Fruit fly (Drosophila melanogaster) Kc167 (cell line): ENCODE data around the gene CG14374.

Experiments used
- Myc ChIP-seq: fragments of >200 bp; optimal IDR thresholded peaks from 2 replicates; lab custom pipeline; 2017; ENCODE audit warnings: missing external identifiers
- Sin3A ChIP-seq: fragments of >200 bp; optimal IDR thresholded peaks from 2 replicates; lab custom pipeline; 2018; ENCODE audit warnings: missing external identifiers
- h ChIP-seq: fragments of >200 bp; optimal IDR thresholded peaks from 3 replicates; lab custom pipeline; 2018; ENCODE audit warnings: missing external identifiers
- insv ChIP-seq: fragments of >200 bp; optimal IDR thresholded peaks from 3 replicates; lab custom pipeline; 2018; ENCODE audit warnings: missing external identifiers
- psq ChIP-seq: fragments of >200 bp; optimal IDR thresholded peaks from 2 replicates; lab custom pipeline; 2017; ENCODE audit warnings: missing external identifiers
- ttk ChIP-seq: sonication (Bioruptor generic); optimal IDR thresholded peaks from 2 replicates; lab custom pipeline; 2017; ENCODE audit warnings: missing external identifiers

CG14374 gene

DNA sequence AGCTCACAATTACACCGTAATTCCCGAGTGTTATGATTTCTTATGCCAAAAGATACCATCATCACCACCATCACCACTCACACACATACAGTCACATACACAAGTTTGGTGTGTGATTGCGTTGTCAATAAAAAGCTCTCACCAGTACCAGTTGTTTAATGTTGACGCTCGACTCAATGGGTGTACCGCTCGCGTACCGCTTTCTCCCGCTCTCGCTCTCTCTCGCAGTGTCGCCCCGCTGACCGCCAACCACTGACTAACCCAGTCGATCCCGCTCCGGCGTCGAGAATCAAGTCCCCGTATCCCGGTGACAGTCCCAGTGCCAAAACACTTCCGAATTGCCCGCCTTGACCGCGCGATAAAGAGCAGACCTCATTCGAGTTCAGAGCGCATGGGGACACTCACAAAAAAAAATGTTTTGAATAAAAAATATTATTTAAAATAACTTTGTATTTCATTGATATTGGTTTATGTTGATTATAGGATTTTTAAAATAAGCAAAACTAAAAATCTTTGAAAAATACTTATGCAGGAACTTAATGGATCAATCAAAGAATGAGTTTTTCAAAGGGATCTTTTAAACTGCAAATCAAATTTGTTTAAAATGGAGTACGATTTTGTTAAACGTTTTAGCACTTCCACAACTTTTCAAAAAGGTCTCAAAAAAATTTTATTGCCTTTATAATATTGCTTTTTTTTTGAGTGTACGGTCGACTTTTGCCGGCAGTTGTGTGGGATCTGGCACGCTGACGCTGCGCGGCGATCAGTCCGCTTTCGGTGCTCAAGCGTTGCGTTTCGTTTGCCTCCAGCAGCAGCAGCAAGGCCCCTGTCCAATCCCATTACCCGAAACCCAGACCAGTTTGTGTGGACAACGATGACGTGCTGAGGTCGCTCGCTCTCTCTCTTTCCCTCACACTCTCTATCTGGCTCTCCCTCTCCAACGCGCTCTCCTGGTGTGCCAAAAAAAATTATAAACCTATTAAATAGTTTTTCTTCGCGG, 32.5 kb downstream of the CG14374 start, which contains the start of gene Dic1:
Dic1 (plus strand) TSS at position 764 of the 1,000 bp plus-strand sequence.
- no peak for TF ChIP-seq Sin3A (lab: Kevin White, UChicago)
- no peak for TF ChIP-seq psq (lab: Kevin White, UChicago)
- no peak for TF ChIP-seq h (lab: Kevin White, UChicago)
- TF ChIP-seq insv = no peak
- TF ChIP-seq Myc (lab: Kevin White, UChicago) = no peak
- TF ChIP-seq ttk = no peak

DNA sequence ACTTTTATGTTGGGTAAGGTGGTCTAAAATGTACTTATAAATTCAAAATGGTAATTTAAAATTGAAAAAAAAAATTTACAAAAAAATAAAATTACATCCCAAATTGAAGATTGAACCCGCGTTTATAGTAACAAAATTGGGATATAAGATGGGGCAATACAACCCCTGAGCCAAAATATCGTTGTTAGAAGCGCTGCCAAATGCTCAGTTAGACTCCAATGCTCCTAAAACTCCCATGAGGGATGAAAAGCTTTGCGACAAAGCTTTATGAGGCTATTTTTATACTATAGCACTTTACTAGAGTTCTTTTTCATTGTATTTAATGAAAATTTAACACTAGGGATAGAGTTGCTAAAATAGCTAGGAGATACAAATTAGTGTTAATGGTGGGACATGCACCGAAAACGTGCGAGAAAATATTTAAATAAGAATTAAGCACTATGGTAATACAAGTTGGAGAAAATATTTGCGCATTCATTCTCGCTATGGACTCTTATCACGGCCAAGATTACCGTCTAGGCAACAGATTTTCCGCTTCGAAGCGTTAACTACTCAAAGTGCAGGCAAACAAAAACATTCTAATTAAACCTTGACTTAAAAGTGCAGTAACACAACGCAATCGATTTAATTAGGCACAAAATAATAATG, 33.5 kb downstream of the CG14374 start:
- TF ChIP-seq h (lab: Kevin White, UChicago) = no peak
- no peak for TF ChIP-seq Sin3A (lab: Kevin White, UChicago)
- no peak for TF ChIP-seq psq (lab: Kevin White, UChicago)
- no peak for TF ChIP-seq insv
- TF ChIP-seq ttk = no peak
- TF ChIP-seq Myc (lab: Kevin White, UChicago) = no peak

DNA sequence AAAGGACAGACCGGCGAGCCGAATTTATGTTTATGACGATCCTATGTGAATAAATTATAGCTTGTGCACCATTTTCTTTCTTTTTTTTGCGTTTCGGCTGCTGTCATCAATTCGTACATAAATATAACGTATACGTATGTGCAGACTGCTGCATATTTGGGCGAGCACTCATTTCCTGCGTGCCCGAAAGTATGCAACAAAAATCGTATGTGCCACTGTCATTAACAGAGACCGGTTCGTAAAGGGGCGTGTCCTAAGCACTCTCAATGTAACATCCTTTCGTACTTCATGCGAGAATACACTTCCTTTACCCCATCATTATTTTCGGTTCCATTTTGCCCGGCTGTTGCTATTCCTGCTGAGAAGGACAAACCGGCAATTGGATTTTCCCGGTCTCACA, 36.8 kb downstream of the CG14374 start:
- TF ChIP-seq psq (lab: Kevin White, UChicago) (no peak), h (lab: Kevin White, UChicago) (no peak), Sin3A (lab: Kevin White, UChicago) (no peak)

DNA sequence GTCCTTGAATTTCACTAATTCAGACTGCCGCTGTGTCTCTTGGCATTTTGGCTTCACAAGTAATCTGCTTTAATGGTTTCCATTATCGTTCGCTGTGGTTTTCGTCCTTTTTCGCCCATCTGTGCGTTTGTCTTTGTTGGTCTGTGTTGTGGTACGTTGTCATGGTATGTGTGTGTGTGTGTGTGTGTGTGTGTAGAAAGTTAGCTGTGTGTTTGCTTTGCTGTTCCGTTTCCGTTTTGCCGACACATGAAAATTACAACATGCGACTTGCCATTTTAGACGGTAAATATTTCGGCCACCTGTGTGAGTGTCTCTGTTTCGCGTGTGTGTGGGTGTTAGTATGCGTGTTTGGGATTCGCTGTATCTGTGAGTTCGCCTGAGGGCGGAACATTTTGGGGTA, 40.0 kb downstream of the CG14374 start:
- TF ChIP-seq h (lab: Kevin White, UChicago) (no peak), ttk (no peak), insv (no peak), psq (lab: Kevin White, UChicago) (no peak), Sin3A (lab: Kevin White, UChicago) (no peak)

DNA sequence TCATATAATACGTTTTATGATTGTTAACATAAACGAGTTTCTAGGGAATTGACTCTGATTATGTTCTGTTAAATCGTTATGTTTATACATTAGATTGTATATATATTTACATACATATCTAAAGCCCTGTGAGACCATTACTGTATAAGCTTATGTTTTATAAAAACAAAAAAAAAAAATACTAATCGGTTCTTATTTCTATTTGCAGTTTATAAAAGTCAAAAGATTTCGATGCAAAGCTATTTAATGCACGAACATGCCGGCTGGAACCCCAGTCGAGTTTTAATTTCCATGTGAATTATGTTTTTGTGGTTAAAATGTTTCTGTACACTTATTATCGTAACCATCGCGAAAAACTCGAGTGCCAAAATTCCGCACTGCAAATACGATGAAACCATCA, 43.6 kb downstream of the CG14374 start, which contains the start of gene mthl12:
mthl12 (plus strand) TSS at position 301 of the 400 bp plus-strand sequence.
- TF ChIP-seq psq (lab: Kevin White, UChicago) = no peak
- no peak for TF ChIP-seq insv
- no peak for TF ChIP-seq ttk
- no peak for TF ChIP-seq h (lab: Kevin White, UChicago)
- no peak for TF ChIP-seq Myc (lab: Kevin White, UChicago)
- TF ChIP-seq Sin3A (lab: Kevin White, UChicago) = no peak
